Fruit fly (Drosophila melanogaster) whole organism, pupa: ENCODE results near the gene CG33631.

ENCODE experiments used
- CG13204 ChIP-seq: fragments of 200-800 bp; sonication (Bioruptor generic); optimal IDR thresholded peaks from 2 replicates; lab custom pipeline; 2018; ENCODE audit warnings: missing biosample characterization, mild to moderate bottlenecking, missing genetic modification characterization, moderate library complexity
- CG15710 ChIP-seq: fragments of 200-800 bp; sonication (Bioruptor generic); optimal IDR thresholded peaks from 2 replicates; lab custom pipeline; 2018; ENCODE audit warnings: missing biosample characterization, mild to moderate bottlenecking, missing genetic modification characterization, moderate library complexity
- CG17806 ChIP-seq: fragments of 200-800 bp; sonication (Bioruptor generic); optimal IDR thresholded peaks from 2 replicates; lab custom pipeline; 2018; ENCODE audit warnings: missing biosample characterization, mild to moderate bottlenecking, missing genetic modification characterization, moderate library complexity
- CG32121 ChIP-seq: fragments of 200-800 bp; sonication (Bioruptor generic); IDR thresholded peaks from 2 replicates; pipeline ENCODE4 v1.3.6; 2022; ENCODE audit warnings: missing biosample characterization, missing genetic modification characterization
- CG4496 ChIP-seq: fragments of 200-800 bp; sonication (Bioruptor generic); IDR thresholded peaks from 3 replicates; pipeline ENCODE4 v1.3.6; 2022; ENCODE audit warnings: missing biosample characterization, missing genetic modification characterization
- CG8301 ChIP-seq: fragments of 200-800 bp; sonication (Bioruptor generic); optimal IDR thresholded peaks from 2 replicates; lab custom pipeline; 2018; ENCODE audit warnings: missing biosample characterization, mild to moderate bottlenecking, missing genetic modification characterization
- D1 ChIP-seq: fragments of 200-800 bp; sonication (Bioruptor generic); optimal IDR thresholded peaks from 2 replicates; lab custom pipeline; 2018; ENCODE audit warnings: missing biosample characterization, mild to moderate bottlenecking, missing genetic modification characterization, moderate library complexity
- EcR ChIP-seq: fragments of 200-800 bp; sonication (Bioruptor generic); optimal IDR thresholded peaks from 3 replicates; lab custom pipeline; 2019; ENCODE audit warnings: missing biosample characterization, missing genetic modification characterization, mild to moderate bottlenecking, moderate library complexity, missing genetic modification reagents
- Ets98B ChIP-seq: fragments of 200-800 bp; sonication (Bioruptor generic); IDR thresholded peaks from 2 replicates; pipeline ENCODE4 v1.3.6; 2022; ENCODE audit warnings: missing biosample characterization, missing genetic modification characterization
- Pif1B ChIP-seq: fragments of 200-800 bp; sonication (Bioruptor generic); optimal IDR thresholded peaks from 3 replicates; lab custom pipeline; 2016; ENCODE audit warnings: missing biosample characterization, missing genetic modification characterization
- Snoo ChIP-seq: fragments of 200-800 bp; sonication (Bioruptor generic); optimal IDR thresholded peaks from 3 replicates; lab custom pipeline; 2017; ENCODE audit warnings: missing biosample characterization, mild to moderate bottlenecking, missing genetic modification characterization, inconsistent platforms
- fd96Ca ChIP-seq: fragments of 200-800 bp; sonication (Bioruptor generic); IDR thresholded peaks from 3 replicates; pipeline ENCODE4 v1.3.6; 2022; ENCODE audit warnings: missing biosample characterization, missing genetic modification characterization
- gl ChIP-seq: fragments of 200-800 bp; sonication (Bioruptor generic); optimal IDR thresholded peaks from 2 replicates; lab custom pipeline; 2018; ENCODE audit warnings: missing biosample characterization, mild to moderate bottlenecking, missing genetic modification characterization
- rn ChIP-seq: fragments of 200-800 bp; sonication (Bioruptor generic); IDR thresholded peaks from 2 replicates; pipeline ENCODE4 v1.3.6; 2022; ENCODE audit warnings: missing biosample characterization, missing genetic modification characterization

dm6 chr3R:10067605-10068004 lies 3.8 kb downstream of the CG33631 start, which contains the start of gene CG33784:
- no peak for TF ChIP-seq EcR (GFP tag; lab: Kevin White, UChicago)
- no peak for TF ChIP-seq CG32121 (GFP tag; lab: Robert Waterston, UW)
- no peak for TF ChIP-seq Ets98B (GFP tag; lab: Robert Waterston, UW)
- no peak for TF ChIP-seq Snoo (tag; lab: Kevin White, UChicago)
- TF ChIP-seq D1: no peak
- no peak for TF ChIP-seq Pif1B (GFP tag; lab: Kevin White, UChicago)
- TF ChIP-seq CG15710 (tag; lab: Kevin White, UChicago): no peak
- TF ChIP-seq gl (tag; lab: Kevin White, UChicago): no peak
- no peak for TF ChIP-seq CG13204
- no peak for TF ChIP-seq CG4496 (GFP tag; lab: Robert Waterston, UW)
- TF ChIP-seq rn (GFP tag; lab: Robert Waterston, UW): no peak
- no peak for TF ChIP-seq fd96Ca (GFP tag; lab: Robert Waterston, UW)
- TF ChIP-seq CG17806 (tag; lab: Kevin White, UChicago): no peak
- no peak for TF ChIP-seq CG8301 (tag; lab: Kevin White, UChicago)
